Fruit fly (Drosophila melanogaster): Measurements from ENCODE around the gene msb1l.
A peak's percentile ranks its signal among the peaks of the same experiment; 100 is the strongest.

DNA sequence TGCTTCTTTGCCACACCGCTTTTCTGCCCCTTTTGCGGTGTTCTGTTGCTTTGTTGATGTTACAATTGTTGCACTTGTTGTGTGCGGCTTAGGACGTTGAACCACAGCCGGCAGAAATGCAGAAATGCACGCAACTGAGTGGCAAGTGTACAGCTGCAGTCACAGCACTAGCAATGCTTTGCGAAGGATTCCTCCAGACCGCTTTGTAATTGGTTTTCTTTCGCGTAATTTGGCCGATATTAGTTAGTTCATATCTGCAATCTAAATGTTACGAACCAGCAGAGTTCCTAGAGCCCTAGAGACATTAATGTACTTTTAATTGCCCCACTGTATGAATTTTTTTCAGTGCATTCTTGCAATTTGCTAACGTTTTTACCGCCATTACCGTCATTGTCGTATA, 3.1 kb upstream of the msb1l start:
- TF ChIP-seq Met (GFP tag; optimal IDR thresholded peaks at IDR 0.05) (peak; percentile 59), CG11902 (GFP tag; optimal IDR thresholded peaks at IDR 0.05) (no peak), net (GFP tag; optimal IDR thresholded peaks at IDR 0.05) (peak; percentile 60), salr (GFP tag; optimal IDR thresholded peaks at IDR 0.05) (peak; percentile 30 to 33), Eip78C (GFP tag) (peak; percentile 89), CG32006 (GFP tag; optimal IDR thresholded peaks at IDR 0.05) (peak; percentile 66), lz (GFP tag; optimal IDR thresholded peaks at IDR 0.05) (peak; percentile 8), Hr39 (GFP tag; optimal IDR thresholded peaks at IDR 0.05) (peak; percentile 20), Hr38 (GFP tag; optimal IDR thresholded peaks at IDR 0.05) (no peak), CG6792 (GFP tag; optimal IDR thresholded peaks at IDR 0.05) (no peak), pdm3 (GFP tag; optimal IDR thresholded peaks at IDR 0.05) (peak; percentile 37)

Data from whole organism, prepupa.